Worm (Caenorhabditis elegans) whole organism, young adult: ENCODE results near the gene D1086.11.

Experiments
- B0035.1 ChIP-seq: sonication (generic microtip); optimal IDR thresholded peaks from 2 replicates; lab custom pipeline; 2016; ENCODE audit warnings: missing genetic modification characterization, mild to moderate bottlenecking, missing compliant biosample characterization, missing genotype, missing genetic modification reagents
- B0261.1 ChIP-seq: sonication (generic microtip); optimal IDR thresholded peaks from 2 replicates; lab custom pipeline; 2016; ENCODE audit warnings: mild to moderate bottlenecking, missing genetic modification characterization, moderate library complexity, missing compliant biosample characterization
- D2030.7 ChIP-seq: fragments of 200-800 bp; sonication (Bioruptor generic); IDR thresholded peaks from 2 replicates; pipeline ENCODE4 v1.3.6; 2022; ENCODE audit warnings: missing genetic modification reagents, missing genetic modification characterization, missing compliant biosample characterization
- F22D6.2 ChIP-seq: sonication (generic microtip); optimal IDR thresholded peaks from 2 replicates; lab custom pipeline; 2016; ENCODE audit warnings: mild to moderate bottlenecking, missing genetic modification characterization, missing compliant biosample characterization
- F23B12.7 ChIP-seq: sonication (generic microtip); optimal IDR thresholded peaks from 2 replicates; lab custom pipeline; 2017; ENCODE audit warnings: missing genetic modification characterization, mild to moderate bottlenecking, missing compliant biosample characterization, antibody characterized with exemption, moderate library complexity; ENCODE audit not compliant: insufficient read depth
- F52B5.7 ChIP-seq: sonication (generic microtip); optimal IDR thresholded peaks from 2 replicates; lab custom pipeline; 2016; ENCODE audit warnings: mild to moderate bottlenecking, missing genetic modification characterization, missing compliant biosample characterization
- K11D2.4 ChIP-seq: fragments of 200-800 bp; sonication (Bioruptor generic); IDR thresholded peaks from 2 replicates; pipeline ENCODE4 v1.3.6; 2022; ENCODE audit warnings: missing genetic modification reagents, missing genetic modification characterization, missing compliant biosample characterization
- T26A5.8 ChIP-seq: sonication (generic microtip); optimal IDR thresholded peaks from 2 replicates; lab custom pipeline; 2016; ENCODE audit warnings: missing genetic modification characterization, missing compliant biosample characterization
- Y95B8A.8 ChIP-seq: fragments of 200-800 bp; sonication (Bioruptor generic); IDR thresholded peaks from 2 replicates; pipeline ENCODE4 v1.3.6; 2022; ENCODE audit warnings: missing genetic modification reagents, missing genetic modification characterization, missing compliant biosample characterization
- ZK185.1 ChIP-seq: sonication (generic microtip); optimal IDR thresholded peaks from 2 replicates; lab custom pipeline; 2016; ENCODE audit warnings: mild to moderate bottlenecking, missing genetic modification characterization, missing compliant biosample characterization; ENCODE audit not compliant: poor library complexity, severe bottlenecking
- akir-1 ChIP-seq: fragments of 200-800 bp; sonication (Bioruptor generic); optimal IDR thresholded peaks from 2 replicates; lab custom pipeline; 2018; ENCODE audit warnings: mild to moderate bottlenecking, missing genetic modification characterization, moderate library complexity, missing compliant biosample characterization
- ama-1 ChIP-seq, 3 experiments: fragments of 150-350 bp in 1 of 3; sonication (generic microtip) in 2 of 3; optimal IDR thresholded peaks; 2 replicates each; lab custom pipeline; 2014 to 2018; ENCODE audit warnings: missing biosample characterization in 2 of 3, missing genetic modification characterization in 2 of 3, missing genetic modification reagents in 2 of 3
- attf-3 ChIP-seq: fragments of 200-800 bp; sonication (Bioruptor generic); conservative IDR thresholded peaks from 2 replicates; pipeline ENCODE4 v1.3.6; 2022; ENCODE audit warnings: missing genetic modification reagents, missing genetic modification characterization, missing compliant biosample characterization
- bed-1 ChIP-seq: fragments of 200-800 bp; sonication (Bioruptor generic); IDR thresholded peaks from 2 replicates; pipeline ENCODE4 v1.3.6; 2022; ENCODE audit warnings: missing genetic modification reagents, missing genetic modification characterization, missing compliant biosample characterization
- bed-2 ChIP-seq: fragments of 200-800 bp; sonication (Bioruptor generic); IDR thresholded peaks from 2 replicates; pipeline ENCODE4 v1.3.6; 2022; ENCODE audit warnings: missing genetic modification reagents, missing genetic modification characterization, missing compliant biosample characterization
- ceh-27 ChIP-seq: fragments of 200-800 bp; sonication (Bioruptor generic); optimal IDR thresholded peaks from 2 replicates; lab custom pipeline; 2018; ENCODE audit warnings: mild to moderate bottlenecking, missing genetic modification characterization, moderate library complexity, missing compliant biosample characterization
- ceh-40 ChIP-seq: fragments of 200-800 bp; sonication (Bioruptor generic); IDR thresholded peaks from 2 replicates; pipeline ENCODE4 v1.3.6; 2022; ENCODE audit warnings: missing genetic modification characterization, missing compliant biosample characterization
- ceh-58 ChIP-seq: fragments of 200-800 bp; sonication (Bioruptor generic); IDR thresholded peaks from 2 replicates; pipeline ENCODE4 v1.3.6; 2022; ENCODE audit warnings: missing genetic modification characterization, missing compliant biosample characterization
- ceh-79 ChIP-seq: sonication (generic microtip); optimal IDR thresholded peaks from 2 replicates; lab custom pipeline; 2017; ENCODE audit warnings: mild to moderate bottlenecking, missing genetic modification characterization, missing compliant biosample characterization
- chd-7 ChIP-seq: sonication (generic microtip); optimal IDR thresholded peaks from 2 replicates; lab custom pipeline; 2016; ENCODE audit warnings: mild to moderate bottlenecking, missing genetic modification characterization, moderate library complexity, missing compliant biosample characterization
- egl-44 ChIP-seq: fragments of 200-800 bp; sonication (Bioruptor generic); IDR thresholded peaks from 2 replicates; pipeline ENCODE4 v1.3.6; 2022; ENCODE audit warnings: missing genetic modification reagents, missing genetic modification characterization, missing compliant biosample characterization
- ekl-4 ChIP-seq: fragments of 200-800 bp; sonication (Bioruptor generic); IDR thresholded peaks from 2 replicates; pipeline ENCODE4 v1.3.6; 2022; ENCODE audit warnings: missing genetic modification reagents, missing genetic modification characterization, missing compliant biosample characterization
- gei-17 ChIP-seq: fragments of 200-800 bp; sonication (Bioruptor generic); optimal IDR thresholded peaks from 2 replicates; lab custom pipeline; 2018; ENCODE audit warnings: mild to moderate bottlenecking, missing genetic modification characterization, missing compliant biosample characterization
- him-1 ChIP-seq: sonication (generic microtip); optimal IDR thresholded peaks from 2 replicates; lab custom pipeline; 2016; ENCODE audit warnings: missing genotype, missing genetic modification reagents, missing genetic modification characterization, missing compliant biosample characterization
- hmg-1.2 ChIP-seq: fragments of 200-800 bp; sonication (Bioruptor generic); IDR thresholded peaks from 2 replicates; pipeline ENCODE4 v1.3.6; 2022; ENCODE audit warnings: missing genetic modification reagents, missing genetic modification characterization, missing compliant biosample characterization
- hsf-1 ChIP-seq: fragments of 200-800 bp; sonication (Bioruptor generic); IDR thresholded peaks from 2 replicates; pipeline ENCODE4 v1.3.6; 2022; ENCODE audit warnings: missing genetic modification reagents, missing genetic modification characterization, missing compliant biosample characterization
- lin-54 ChIP-seq: fragments of 200-800 bp; sonication (Bioruptor generic); optimal IDR thresholded peaks from 2 replicates; lab custom pipeline; 2018; ENCODE audit warnings: mild to moderate bottlenecking, missing genetic modification characterization, missing compliant biosample characterization
- madf-6 ChIP-seq: fragments of 200-800 bp; sonication (Bioruptor generic); IDR thresholded peaks from 2 replicates; pipeline ENCODE4 v1.3.6; 2022; ENCODE audit warnings: missing genetic modification reagents, missing genetic modification characterization, missing compliant biosample characterization
- madf-8 ChIP-seq: fragments of 200-800 bp; sonication (Bioruptor generic); conservative IDR thresholded peaks from 2 replicates; pipeline ENCODE4 v1.3.6; 2022; ENCODE audit warnings: missing genetic modification reagents, missing genetic modification characterization, missing compliant biosample characterization
- mel-28 ChIP-seq: sonication (generic microtip); optimal IDR thresholded peaks from 2 replicates; lab custom pipeline; 2016; ENCODE audit warnings: borderline replicate concordance, mild to moderate bottlenecking, missing genetic modification characterization, missing compliant biosample characterization
- nfyb-1 ChIP-seq: fragments of 200-800 bp; sonication (Bioruptor generic); IDR thresholded peaks from 2 replicates; pipeline ENCODE4 v1.3.6; 2022; ENCODE audit warnings: missing genetic modification reagents, missing genetic modification characterization, missing compliant biosample characterization
- nhr-120 ChIP-seq: fragments of 200-800 bp; sonication (Bioruptor generic); IDR thresholded peaks from 2 replicates; pipeline ENCODE4 v1.3.6; 2022; ENCODE audit warnings: missing genetic modification characterization, missing compliant biosample characterization
- rcor-1 ChIP-seq: fragments of 200-800 bp; sonication (Bioruptor generic); IDR thresholded peaks from 2 replicates; pipeline ENCODE4 v1.3.6; 2022; ENCODE audit warnings: missing genetic modification reagents, missing genetic modification characterization, missing compliant biosample characterization
- rpc-1 ChIP-seq, 2 experiments: fragments of 150-350 bp in 1 of 2; sonication (generic microtip) in 1 of 2; optimal IDR thresholded peaks; 2 replicates each; lab custom pipeline; 2014 to 2018; ENCODE audit warnings: missing biosample characterization in 1 of 2, missing genetic modification characterization in 1 of 2, missing genetic modification reagents in 1 of 2, missing genotype in 1 of 2
- sdz-38 ChIP-seq: sonication (generic microtip); optimal IDR thresholded peaks from 2 replicates; lab custom pipeline; 2016; ENCODE audit warnings: missing genotype, missing genetic modification characterization, missing compliant biosample characterization
- snpc-1.1 ChIP-seq: sonication (generic microtip); optimal IDR thresholded peaks from 2 replicates; lab custom pipeline; 2017; ENCODE audit warnings: missing genetic modification characterization, mild to moderate bottlenecking, missing compliant biosample characterization, antibody characterized with exemption, moderate library complexity, missing genotype, missing genetic modification reagents; ENCODE audit not compliant: insufficient read depth
- snpc-4 ChIP-seq, 5 experiments: fragments of 150-350 bp in 1 of 5; sonication (generic microtip) in 4 of 5; optimal IDR thresholded peaks; 2 replicates each; lab custom pipeline; 2014 to 2018; ENCODE audit warnings: missing genetic modification characterization in 5 of 5, missing biosample characterization in 3 of 5, antibody characterized with exemption in 2 of 5, mild to moderate bottlenecking in 2 of 5, missing compliant biosample characterization in 2 of 5, missing genotype in 2 of 5, moderate library complexity in 2 of 5, missing genetic modification reagents in 1 of 5
- somi-1 ChIP-seq: fragments of 200-800 bp; sonication (Bioruptor generic); optimal IDR thresholded peaks from 2 replicates; lab custom pipeline; 2018; ENCODE audit warnings: mild to moderate bottlenecking, missing genetic modification characterization, missing compliant biosample characterization
- tbp1 ChIP-seq: fragments of 200-800 bp; sonication (Bioruptor generic); optimal IDR thresholded peaks from 2 replicates; lab custom pipeline; 2018; ENCODE audit warnings: mild to moderate bottlenecking, missing genetic modification characterization, missing compliant biosample characterization
- unc-62 ChIP-seq: fragments of 150-350 bp; optimal IDR thresholded peaks from 2 replicates; lab custom pipeline; 2014; ENCODE audit warnings: missing biosample characterization, missing genetic modification reagents, missing genetic modification characterization
- ztf-22 ChIP-seq: fragments of 200-800 bp; sonication (Bioruptor generic); optimal IDR thresholded peaks from 2 replicates; lab custom pipeline; 2018; ENCODE audit warnings: mild to moderate bottlenecking, missing genetic modification characterization, moderate library complexity, missing compliant biosample characterization
- ztf-25 ChIP-seq: fragments of 200-800 bp; sonication (Bioruptor generic); IDR thresholded peaks from 2 replicates; pipeline ENCODE4 v1.3.6; 2022; ENCODE audit warnings: missing genetic modification reagents, missing genetic modification characterization, missing compliant biosample characterization
- ztf-26 ChIP-seq: sonication (generic microtip); optimal IDR thresholded peaks from 2 replicates; lab custom pipeline; 2017; ENCODE audit warnings: missing genetic modification characterization, missing compliant biosample characterization
- ztf-3 ChIP-seq: fragments of 200-800 bp; sonication (Bioruptor generic); optimal IDR thresholded peaks from 2 replicates; lab custom pipeline; 2018; ENCODE audit warnings: mild to moderate bottlenecking, missing genetic modification characterization, missing compliant biosample characterization

The D1086.11 gene

DNA sequence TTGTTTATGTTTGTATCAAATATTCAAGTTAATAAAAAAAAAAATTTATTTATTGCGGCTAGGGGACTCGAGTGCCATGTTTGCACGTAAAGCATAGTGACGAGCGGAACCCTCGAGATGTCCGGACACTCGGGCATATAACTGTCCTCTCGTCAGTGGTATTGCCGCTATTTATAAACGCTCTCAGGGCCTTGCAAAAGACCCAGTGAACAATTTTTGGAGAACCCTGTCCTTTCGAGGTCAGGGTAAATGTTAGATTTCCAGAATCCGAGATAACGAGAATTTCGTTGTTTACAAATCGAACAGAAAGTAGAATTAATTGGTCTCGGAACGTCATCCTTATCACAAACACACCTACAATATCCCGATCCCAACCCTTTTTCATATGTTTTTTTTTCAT is 18.1 kb downstream of the D1086.11 start, which contains the start of gene D1086.3 (continued):
- TF ChIP-seq attf-3 (GFP tag; lab: Robert Waterston, UW) (peak; percentile 32; the same call in 1 of the 2 replicates), F52B5.7 (no peak), snpc-1.1 (peak; percentile 99), ceh-79 (tag; lab: Kevin White, UChicago) (no peak), ztf-22 (GFP tag; lab: Kevin White, UChicago) (no peak), bed-2 (GFP tag; lab: Robert Waterston, UW) (no peak), gei-17 (GFP tag; lab: Kevin White, UChicago) (no peak), ceh-27 (GFP tag; lab: Kevin White, UChicago) (peak; percentile 5), B0261.1 (peak; percentile 5), ZK185.1 (tag; lab: Kevin White, UChicago) (no peak)

DNA sequence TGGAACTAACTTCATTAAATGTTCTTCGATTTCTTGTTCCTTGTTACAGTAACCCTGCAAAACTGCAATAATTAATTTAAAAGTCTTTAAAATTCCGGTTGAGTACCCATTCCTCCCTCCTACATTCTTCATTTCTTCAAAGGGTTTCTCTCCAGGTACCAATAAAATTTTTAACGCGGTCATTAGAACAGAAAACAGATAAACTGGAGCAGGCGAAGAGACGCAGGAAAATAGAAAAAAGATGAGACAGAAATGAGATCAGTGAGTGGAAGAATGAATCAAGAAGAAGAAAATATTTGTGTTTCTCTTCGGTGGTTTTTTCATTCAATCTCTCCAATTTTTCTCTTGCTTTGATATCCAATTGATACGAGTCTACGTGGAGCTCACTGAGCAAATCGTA is 19.5 kb downstream of the D1086.11 start, which contains the start of gene D1086.8:
Gene D1086.8 (plus strand): TSS at position 301 of the 400 bp plus-strand sequence.
- TF ChIP-seq rcor-1: no peak
- no peak for TF ChIP-seq T26A5.8 (tag; lab: Kevin White, UChicago)
- TF ChIP-seq ekl-4 (GFP tag; lab: Robert Waterston, UW): no peak
- no peak for TF ChIP-seq nhr-120
- no peak for TF ChIP-seq bed-1 (GFP tag; lab: Robert Waterston, UW)
- no peak for TF ChIP-seq ceh-58 (GFP tag; lab: Robert Waterston, UW)
- TF ChIP-seq ztf-26 (tag; lab: Kevin White, UChicago): no peak
- TF ChIP-seq D2030.7 (GFP tag; lab: Robert Waterston, UW): no peak
- TF ChIP-seq lin-54 (GFP tag; lab: Kevin White, UChicago): no peak
- no peak for TF ChIP-seq ztf-3 (GFP tag; lab: Kevin White, UChicago)
- TF ChIP-seq akir-1 (GFP tag; lab: Kevin White, UChicago): no peak
- TF ChIP-seq, all 124 proteins: peak for 0

DNA sequence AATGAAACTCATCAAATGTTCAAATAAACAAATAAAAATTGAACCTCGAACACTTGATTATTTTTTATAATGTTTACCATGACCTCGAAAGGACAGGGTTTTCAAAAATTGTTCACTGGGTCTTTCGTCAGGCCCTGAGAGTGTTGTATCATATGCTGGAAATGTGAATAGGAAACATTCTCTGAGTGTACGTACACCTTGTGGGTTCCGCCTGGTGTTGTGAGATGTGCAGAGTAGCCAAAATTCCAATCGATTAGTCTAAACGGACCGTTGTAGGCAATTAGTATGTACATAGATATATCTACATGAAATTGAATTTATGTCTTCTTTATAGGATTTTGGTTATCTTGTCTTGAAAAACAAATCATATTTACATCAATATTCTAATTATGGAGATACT is 20.3 kb downstream of the D1086.11 start:
- no peak for TF ChIP-seq F23B12.7 (tag; lab: Kevin White, UChicago)
- TF ChIP-seq F22D6.2: no peak
- TF ChIP-seq ama-1 (optimal IDR thresholded peaks at IDR 0.05; lab: Kevin White, UChicago): no peak
- TF ChIP-seq ama-1 (GFP tag; optimal IDR thresholded peaks at IDR 0.05; lab: Kevin White, UChicago): no peak
- TF ChIP-seq B0035.1 (tag; lab: Kevin White, UChicago): no peak
- TF ChIP-seq nfyb-1 (GFP tag; lab: Robert Waterston, UW): no peak
- peak; percentile 59 for TF ChIP-seq snpc-1.1
- TF ChIP-seq madf-8 (GFP tag; lab: Robert Waterston, UW): no peak
- no peak for TF ChIP-seq lin-54 (GFP tag; lab: Kevin White, UChicago)
- TF ChIP-seq K11D2.4 (GFP tag; lab: Robert Waterston, UW): no peak
- peak; percentile 24; the same call in 1 of the 2 replicates for TF ChIP-seq hmg-1.2 (GFP tag; lab: Robert Waterston, UW)
- TF ChIP-seq unc-62 (GFP tag; lab: Kevin White, UChicago): no peak
- TF ChIP-seq snpc-4 (GFP tag; optimal IDR thresholded peaks at IDR 0.05; lab: Kevin White, UChicago): no peak
- TF ChIP-seq snpc-4 (tag; optimal IDR thresholded peaks at IDR 0.05; lab: Kevin White, UChicago): peak in 2 of 4 experiments; percentile 36 to 70
- TF ChIP-seq tbp1 (GFP tag; lab: Kevin White, UChicago): peak; percentile 16
- TF ChIP-seq Y95B8A.8 (GFP tag; lab: Robert Waterston, UW): no peak

DNA sequence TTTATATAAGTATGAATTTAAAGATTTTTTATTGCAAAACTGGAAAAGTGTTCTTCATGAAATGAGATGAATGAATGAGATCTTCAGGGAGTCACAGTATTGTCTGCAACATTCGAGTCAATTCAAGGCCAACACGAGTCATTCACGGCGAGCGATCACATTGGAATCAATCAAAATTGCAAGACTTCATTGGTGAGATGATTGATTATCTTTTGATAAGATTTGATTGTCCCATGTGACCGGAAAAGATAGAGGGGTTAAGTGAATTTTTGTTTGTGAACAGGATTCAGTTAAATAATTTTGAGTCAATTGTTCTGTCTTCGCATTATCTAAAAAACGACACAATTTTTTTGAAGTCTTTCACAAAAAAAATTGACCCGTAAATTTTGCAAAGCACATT is 20.7 kb downstream of the D1086.11 start:
- no peak for TF ChIP-seq chd-7
- no peak for TF ChIP-seq ceh-40 (GFP tag; lab: Robert Waterston, UW)
- TF ChIP-seq sdz-38 (tag; lab: Kevin White, UChicago): no peak
- no peak for TF ChIP-seq hsf-1
- no peak for TF ChIP-seq rpc-1 (optimal IDR thresholded peaks at IDR 0.05; lab: Kevin White, UChicago)
- TF ChIP-seq rpc-1 (tag; optimal IDR thresholded peaks at IDR 0.05; lab: Kevin White, UChicago): no peak
- no peak for TF ChIP-seq ztf-25 (GFP tag; lab: Robert Waterston, UW)
- no peak for TF ChIP-seq madf-6 (GFP tag; lab: Robert Waterston, UW)
- no peak for TF ChIP-seq him-1 (tag; lab: Kevin White, UChicago)
- no peak for TF ChIP-seq egl-44 (GFP tag; lab: Robert Waterston, UW)
- no peak for TF ChIP-seq somi-1 (GFP tag; lab: Kevin White, UChicago)
- TF ChIP-seq mel-28 (tag; lab: Kevin White, UChicago): no peak
- no peak for TF ChIP-seq nfyb-1 (GFP tag; lab: Robert Waterston, UW)
